Fruit fly (Drosophila melanogaster) whole organism, embryonic: ENCODE data around the gene QIL1.

Experiments
- Awh ChIP-seq: fragments of 200-800 bp; sonication (Bioruptor generic); IDR thresholded peaks from 2 replicates; pipeline ENCODE4, ENCODE4 v1.3.6; 2022; ENCODE audit warnings: missing biosample characterization, missing genetic modification characterization
- Blimp-1 ChIP-seq: fragments of 200-800 bp; sonication (Bioruptor generic); optimal IDR thresholded peaks from 3 replicates; lab custom pipeline; 2018; ENCODE audit warnings: missing biosample characterization, missing genetic modification characterization, mild to moderate bottlenecking, moderate library complexity, missing genetic modification reagents
- CG1024 ChIP-seq: fragments of 200-800 bp; sonication (Bioruptor generic); IDR thresholded peaks from 2 replicates; pipeline ENCODE4 v1.3.6; 2022; ENCODE audit warnings: missing biosample characterization, missing genetic modification characterization
- CG11723 ChIP-seq: fragments of 200-800 bp; sonication (Bioruptor generic); optimal IDR thresholded peaks from 2 replicates; lab custom pipeline; 2017; ENCODE audit warnings: missing biosample characterization, mild to moderate bottlenecking, missing genetic modification characterization
- CG12071 ChIP-seq: fragments of 200-800 bp; sonication (Bioruptor generic); optimal IDR thresholded peaks from 3 replicates; lab custom pipeline; 2018; ENCODE audit warnings: missing biosample characterization, mild to moderate bottlenecking, missing genetic modification characterization
- CG13123 ChIP-seq: fragments of 200-800 bp; sonication (Bioruptor generic); optimal IDR thresholded peaks from 2 replicates; lab custom pipeline; 2016; ENCODE audit warnings: missing biosample characterization, missing genetic modification characterization
- CG14965 ChIP-seq: fragments of 200-800 bp; sonication (Bioruptor generic); optimal IDR thresholded peaks from 2 replicates; lab custom pipeline; 2016; ENCODE audit warnings: missing biosample characterization, missing genetic modification characterization, borderline replicate concordance
- CG1602 ChIP-seq: fragments of 200-800 bp; sonication (Bioruptor generic); optimal IDR thresholded peaks from 3 replicates; lab custom pipeline; 2016; ENCODE audit warnings: missing biosample characterization, missing genetic modification characterization
- CG16863 ChIP-seq: fragments of 200-800 bp; sonication (Bioruptor generic); optimal IDR thresholded peaks from 3 replicates; lab custom pipeline; 2016; ENCODE audit warnings: missing biosample characterization, missing genetic modification characterization
- CG17328 ChIP-seq: fragments of 200-800 bp; sonication (Bioruptor generic); IDR thresholded peaks from 2 replicates; pipeline ENCODE4 v1.3.6; 2022; ENCODE audit warnings: missing biosample characterization, missing genetic modification characterization
- CG17359 ChIP-seq: fragments of 200-800 bp; sonication (Bioruptor generic); optimal IDR thresholded peaks from 3 replicates; lab custom pipeline; 2018; ENCODE audit warnings: missing biosample characterization, mild to moderate bottlenecking, missing genetic modification characterization, moderate library complexity
- CG2120 ChIP-seq: fragments of 200-800 bp; sonication (Bioruptor generic); optimal IDR thresholded peaks from 3 replicates; lab custom pipeline; 2016; ENCODE audit warnings: missing biosample characterization, missing genetic modification characterization
- CG4328 ChIP-seq: fragments of 200-800 bp; sonication (Bioruptor generic); optimal IDR thresholded peaks from 3 replicates; lab custom pipeline; 2017; ENCODE audit warnings: missing biosample characterization, missing genetic modification reagents, missing genetic modification characterization
- CG4730 ChIP-seq: fragments of 200-800 bp; sonication (Bioruptor generic); IDR thresholded peaks from 2 replicates; pipeline ENCODE4 v1.3.6; 2022; ENCODE audit warnings: missing biosample characterization, missing genetic modification characterization
- CG4820 ChIP-seq: fragments of 200-800 bp; sonication (Bioruptor generic); optimal IDR thresholded peaks from 3 replicates; lab custom pipeline; 2016; ENCODE audit warnings: missing biosample characterization, missing genetic modification characterization
- CG7786 ChIP-seq: fragments of 200-800 bp; sonication (Bioruptor generic); optimal IDR thresholded peaks from 2 replicates; lab custom pipeline; 2016; ENCODE audit warnings: missing biosample characterization, missing genetic modification characterization
- CG8478 ChIP-seq: fragments of >200 bp; optimal IDR thresholded peaks from 2 replicates; lab custom pipeline; 2018
- CG9609 ChIP-seq: fragments of 200-800 bp; sonication (Bioruptor generic); optimal IDR thresholded peaks from 3 replicates; lab custom pipeline; 2016; ENCODE audit warnings: missing biosample characterization, missing genetic modification characterization
- CHES-1-like ChIP-seq: fragments of 200-800 bp; sonication (Bioruptor generic); optimal IDR thresholded peaks from 2 replicates; lab custom pipeline; 2016; ENCODE audit warnings: missing biosample characterization, missing genetic modification characterization
- Dad ChIP-seq: fragments of 200-800 bp; sonication (Bioruptor generic); optimal IDR thresholded peaks from 3 replicates; lab custom pipeline; 2016; ENCODE audit warnings: missing biosample characterization, missing genetic modification characterization
- Dp ChIP-seq: fragments of 200-800 bp; sonication (Bioruptor generic); optimal IDR thresholded peaks from 2 replicates; lab custom pipeline; 2018; ENCODE audit warnings: missing biosample characterization, mild to moderate bottlenecking, missing genetic modification characterization, moderate library complexity
- E2f2 ChIP-seq: fragments of 200-800 bp; sonication (Bioruptor generic); IDR thresholded peaks from 2 replicates; pipeline ENCODE4 v1.3.6; 2022; ENCODE audit warnings: missing biosample characterization, missing genetic modification characterization
- Fer2 ChIP-seq: fragments of 200-800 bp; sonication (Bioruptor generic); optimal IDR thresholded peaks from 2 replicates; lab custom pipeline; 2018; ENCODE audit warnings: missing biosample characterization, mild to moderate bottlenecking, missing genetic modification characterization, moderate library complexity
- HmgZ ChIP-seq: fragments of 200-800 bp; sonication (Bioruptor generic); optimal IDR thresholded peaks from 2 replicates; lab custom pipeline; 2018; ENCODE audit warnings: missing biosample characterization, mild to moderate bottlenecking, missing genetic modification characterization
- Lhr ChIP-seq: fragments of 200-800 bp; sonication (Bioruptor generic); optimal IDR thresholded peaks from 3 replicates; lab custom pipeline; 2017; ENCODE audit warnings: mild to moderate bottlenecking, missing biosample characterization, missing genetic modification reagents, missing genetic modification characterization
- NC2α ChIP-seq: fragments of 200-800 bp; sonication (Bioruptor generic); optimal IDR thresholded peaks from 2 replicates; lab custom pipeline; 2016; ENCODE audit warnings: missing biosample characterization, missing genetic modification characterization
- Optix ChIP-seq: fragments of 200-800 bp; sonication (Bioruptor generic); IDR thresholded peaks from 3 replicates; pipeline ENCODE4 v1.3.6; 2022; ENCODE audit warnings: missing biosample characterization, missing genetic modification characterization
- al ChIP-seq: fragments of 200-800 bp; sonication (Bioruptor generic); IDR thresholded peaks from 2 replicates; pipeline ENCODE4 v1.3.6; 2022; ENCODE audit warnings: missing biosample characterization, missing genetic modification characterization
- ap ChIP-seq: fragments of 200-800 bp; sonication (Bioruptor generic); IDR thresholded peaks from 2 replicates; pipeline ENCODE4 v1.3.6; 2022; ENCODE audit warnings: missing biosample characterization, missing genetic modification characterization
- caup ChIP-seq: fragments of 200-800 bp; sonication (Bioruptor generic); optimal IDR thresholded peaks from 3 replicates; lab custom pipeline; 2017; ENCODE audit warnings: missing biosample characterization, mild to moderate bottlenecking, missing genetic modification characterization, moderate library complexity; ENCODE audit not compliant: severe bottlenecking
- da ChIP-seq: fragments of 200-800 bp; sonication (Bioruptor generic); optimal IDR thresholded peaks from 2 replicates; lab custom pipeline; 2016; ENCODE audit warnings: missing biosample characterization, missing genetic modification characterization
- dimm ChIP-seq: fragments of 200-800 bp; sonication (Bioruptor generic); IDR thresholded peaks from 2 replicates; pipeline ENCODE4 v1.3.6; 2022; ENCODE audit warnings: missing biosample characterization, missing genetic modification characterization
- disco-r ChIP-seq: fragments of 200-800 bp; sonication (Bioruptor generic); optimal IDR thresholded peaks from 2 replicates; lab custom pipeline; 2016; ENCODE audit warnings: missing biosample characterization, missing genetic modification characterization
- en ChIP-seq: fragments of 200-800 bp; sonication (Bioruptor generic); optimal IDR thresholded peaks from 2 replicates; lab custom pipeline; 2016; ENCODE audit warnings: missing biosample characterization, missing genetic modification characterization
- esg ChIP-seq: fragments of 200-800 bp; sonication (Bioruptor generic); conservative IDR thresholded peaks from 2 replicates; pipeline ENCODE4 v1.3.6; 2022; ENCODE audit warnings: missing biosample characterization, missing genetic modification characterization
- ewg ChIP-seq: fragments of 200-800 bp; sonication (Bioruptor generic); optimal IDR thresholded peaks from 3 replicates; lab custom pipeline; 2017; ENCODE audit warnings: mild to moderate bottlenecking, missing biosample characterization, missing genetic modification reagents, missing genetic modification characterization
- exex ChIP-seq: fragments of 200-800 bp; sonication (Bioruptor generic); optimal IDR thresholded peaks from 4 replicates; lab custom pipeline; 2018; ENCODE audit warnings: missing biosample characterization, mild to moderate bottlenecking, missing genetic modification characterization, moderate library complexity
- gce ChIP-seq: fragments of 200-800 bp; sonication (Bioruptor generic); IDR thresholded peaks from 3 replicates; pipeline ENCODE4 v1.3.6; 2022; ENCODE audit warnings: missing biosample characterization, missing genetic modification characterization
- gt ChIP-seq: fragments of 200-800 bp; sonication (Bioruptor generic); IDR thresholded peaks from 2 replicates; pipeline ENCODE4 v1.3.6; 2022; ENCODE audit warnings: missing biosample characterization, missing genetic modification characterization
- hb ChIP-seq: fragments of 200-800 bp; sonication (Bioruptor generic); IDR thresholded peaks from 3 replicates; pipeline ENCODE4 v1.3.6; 2022; ENCODE audit warnings: missing biosample characterization, missing genetic modification characterization; ENCODE audit not compliant: partially characterized antibody
- hth ChIP-seq: fragments of >200 bp; optimal IDR thresholded peaks from 2 replicates; lab custom pipeline; 2017; ENCODE audit warnings: inconsistent platforms
- mld ChIP-seq: fragments of 200-800 bp; sonication (Bioruptor generic); IDR thresholded peaks from 3 replicates; pipeline ENCODE4 v1.3.6; 2022; ENCODE audit warnings: missing biosample characterization, missing genetic modification characterization; ENCODE audit not compliant: partially characterized antibody
- nerfin-1 ChIP-seq: fragments of 200-800 bp; sonication (Bioruptor generic); optimal IDR thresholded peaks from 3 replicates; lab custom pipeline; 2019; ENCODE audit warnings: missing biosample characterization, mild to moderate bottlenecking, missing genetic modification characterization, moderate library complexity
- org-1 ChIP-seq: fragments of 200-800 bp; sonication (Bioruptor generic); optimal IDR thresholded peaks from 2 replicates; lab custom pipeline; 2017; ENCODE audit warnings: missing biosample characterization, missing genetic modification characterization
- pnt ChIP-seq: fragments of 200-800 bp; sonication (Bioruptor generic); optimal IDR thresholded peaks from 3 replicates; lab custom pipeline; 2016; ENCODE audit warnings: missing biosample characterization, missing genetic modification characterization
- sens-2 ChIP-seq: fragments of 200-800 bp; sonication (Bioruptor generic); IDR thresholded peaks from 2 replicates; pipeline ENCODE4 v1.3.6; 2022; ENCODE audit warnings: missing biosample characterization, missing genetic modification characterization
- sisA ChIP-seq: fragments of 200-800 bp; sonication (Bioruptor generic); IDR thresholded peaks from 2 replicates; pipeline ENCODE4 v1.3.6; 2022; ENCODE audit warnings: missing biosample characterization, missing genetic modification characterization
- so ChIP-seq: fragments of 200-800 bp; sonication (Bioruptor generic); IDR thresholded peaks from 3 replicates; pipeline ENCODE4 v1.3.6; 2022; ENCODE audit warnings: missing biosample characterization, missing genetic modification characterization
- tna ChIP-seq: fragments of 200-800 bp; sonication (Bioruptor generic); IDR thresholded peaks from 2 replicates; pipeline ENCODE4 v1.3.6; 2022; ENCODE audit warnings: missing biosample characterization, missing genetic modification characterization; ENCODE audit not compliant: partially characterized antibody
- wor ChIP-seq: fragments of 200-800 bp; sonication (Bioruptor generic); IDR thresholded peaks from 2 replicates; pipeline ENCODE4 v1.3.6; 2022; ENCODE audit warnings: missing biosample characterization, missing genetic modification characterization
- zfh2 ChIP-seq: fragments of 200-800 bp; sonication (Bioruptor generic); optimal IDR thresholded peaks from 2 replicates; lab custom pipeline; 2016; ENCODE audit warnings: missing biosample characterization, missing genetic modification characterization

QIL1 gene

dm6 chr3L:17485280-17485792 is 19.6 kb downstream of the QIL1 start (continued):
- TF ChIP-seq dimm (GFP tag; lab: Robert Waterston, UW), result no peak
- peak; percentile 55 for TF ChIP-seq pnt (GFP tag; lab: Kevin White, UChicago)
- peak; percentile 86 for TF ChIP-seq org-1 (GFP tag; lab: Kevin White, UChicago)
- peak; percentile 87 for TF ChIP-seq CG11723 (GFP tag; lab: Kevin White, UChicago)
- TF ChIP-seq hb (GFP tag; lab: Robert Waterston, UW), result no peak
- TF ChIP-seq sens-2, result peak; percentile 68; the same call in 1 of the 2 replicates
- TF ChIP-seq Lhr (GFP tag; lab: Kevin White, UChicago), result peak; percentile 90
- TF ChIP-seq Blimp-1 (GFP tag; lab: Kevin White, UChicago), result peak; percentile 87
- peak; percentile 22 for TF ChIP-seq disco-r (GFP tag; lab: Kevin White, UChicago)
- no peak for TF ChIP-seq Dp (GFP tag; lab: Kevin White, UChicago)
- TF ChIP-seq CG16863 (GFP tag; lab: Kevin White, UChicago), result peak; percentile 57
- TF ChIP-seq ewg (GFP tag; lab: Kevin White, UChicago), result peak; percentile 68
- no peak for TF ChIP-seq hth (lab: Kevin White, UChicago)
- no peak for TF ChIP-seq mld (GFP tag; lab: Robert Waterston, UW)
- no peak for TF ChIP-seq tna (GFP tag; lab: Robert Waterston, UW)
- peak; percentile 53 for TF ChIP-seq CG14965
- no peak for TF ChIP-seq CG8478 (lab: Kevin White, UChicago)
- no peak for TF ChIP-seq esg (GFP tag; lab: Robert Waterston, UW)
- no peak for TF ChIP-seq CG7786 (GFP tag; lab: Kevin White, UChicago)
- TF ChIP-seq CG1024 (GFP tag; lab: Robert Waterston, UW), result peak; percentile 70; the same call in 1 of the 2 replicates
- no peak; the same call in 1 of the 2 replicates for TF ChIP-seq sisA (GFP tag; lab: Robert Waterston, UW)
- TF ChIP-seq CG4328, result peak; percentile 76
- peak; percentile 42; the same call in 2 of the 3 replicates for TF ChIP-seq Optix (GFP tag; lab: Robert Waterston, UW)
- peak; percentile 2 for TF ChIP-seq exex
- peak; percentile 25 for TF ChIP-seq Fer2 (tag; lab: Kevin White, UChicago)
- TF ChIP-seq CG13123, result peak; percentile 71
- peak; percentile 90 for TF ChIP-seq nerfin-1 (tag; lab: Kevin White, UChicago)
- TF ChIP-seq en, result peak; percentile 48
- peak; percentile 56 for TF ChIP-seq NC2α (GFP tag; lab: Kevin White, UChicago)
- peak; percentile 23 for TF ChIP-seq HmgZ (tag; lab: Kevin White, UChicago)
- TF ChIP-seq zfh2 (GFP tag; lab: Kevin White, UChicago), result no peak
- peak; percentile 55; the same call in 1 of the 2 replicates for TF ChIP-seq CG17328 (GFP tag; lab: Robert Waterston, UW)
- no peak for TF ChIP-seq gt (GFP tag; lab: Robert Waterston, UW)
- TF ChIP-seq al (GFP tag; lab: Robert Waterston, UW), result no peak
- TF ChIP-seq CG9609 (GFP tag; lab: Kevin White, UChicago), result no peak
- peak; percentile 40 for TF ChIP-seq da
- TF ChIP-seq gce (GFP tag; lab: Robert Waterston, UW), result peak; percentile 82; the same call in 2 of the 3 replicates
- no peak for TF ChIP-seq CHES-1-like
- peak; percentile 43 for TF ChIP-seq CG1602 (GFP tag; lab: Kevin White, UChicago)
- no peak for TF ChIP-seq Dad (GFP tag; lab: Kevin White, UChicago)
- TF ChIP-seq E2f2 (GFP tag; lab: Robert Waterston, UW), result peak; percentile 19; the same call in 1 of the 2 replicates
- no peak; the same call in 2 of the 3 replicates for TF ChIP-seq so (GFP tag; lab: Robert Waterston, UW)
- peak; percentile 51 for TF ChIP-seq caup (GFP tag; lab: Kevin White, UChicago)
- TF ChIP-seq CG12071, result peak; percentile 89
- peak; percentile 86 for TF ChIP-seq Awh (GFP tag; lab: Robert Waterston, UW)
- no peak for TF ChIP-seq wor (GFP tag; lab: Robert Waterston, UW)
- TF ChIP-seq CG17359 (tag; lab: Kevin White, UChicago), result peak; percentile 86
- peak; percentile 58 for TF ChIP-seq CG4820 (GFP tag; lab: Kevin White, UChicago)
- peak; percentile 30; the same call in 1 of the 2 replicates for TF ChIP-seq ap (GFP tag; lab: Robert Waterston, UW)
- no peak for TF ChIP-seq CG2120
- no peak for TF ChIP-seq CG4730 (GFP tag; lab: Robert Waterston, UW)
